Worm (Caenorhabditis elegans) whole organism, L4 larva: Measurements from ENCODE around the gene gpd-2.
A peak's percentile ranks its signal among the peaks of the same experiment; 100 is the strongest.

Experiments used
- F26F4.8 ChIP-seq: fragments of 200-800 bp; sonication (Bioruptor generic); conservative IDR thresholded peaks from 2 replicates; pipeline ENCODE4 v1.3.6; 2022; ENCODE audit warnings: missing genetic modification characterization, missing compliant biosample characterization
- F44E2.7 ChIP-seq: fragments of 200-800 bp; sonication (Bioruptor generic); IDR thresholded peaks from 2 replicates; pipeline ENCODE4 v2.1.2; 2022; ENCODE audit warnings: missing genetic modification characterization, missing compliant biosample characterization
- F49E8.2 ChIP-seq: sonication (generic microtip); optimal IDR thresholded peaks from 2 replicates; lab custom pipeline; 2016; ENCODE audit warnings: missing compliant biosample characterization, mild to moderate bottlenecking, missing genetic modification characterization, borderline replicate concordance
- R02D3.7 ChIP-seq: fragments of 150-350 bp; sonication (generic microtip); optimal IDR thresholded peaks from 3 replicates; lab custom pipeline; 2014; ENCODE audit warnings: missing biosample characterization, missing genetic modification characterization
- T20F7.1 ChIP-seq: fragments of 200-800 bp; sonication (Bioruptor generic); optimal IDR thresholded peaks from 2 replicates; lab custom pipeline; 2018; ENCODE audit warnings: mild to moderate bottlenecking, missing genetic modification characterization, missing compliant biosample characterization
- Y105C5A.15 ChIP-seq: fragments of 200-800 bp; sonication (Bioruptor generic); IDR thresholded peaks from 2 replicates; pipeline ENCODE4 v1.3.6; 2022; ENCODE audit warnings: missing genetic modification characterization, missing compliant biosample characterization
- ZK337.2 ChIP-seq: fragments of 200-800 bp; sonication (Bioruptor generic); IDR thresholded peaks from 2 replicates; pipeline ENCODE4 v1.3.6; 2022; ENCODE audit warnings: missing genetic modification reagents, missing genetic modification characterization, missing compliant biosample characterization
- ZK546.5 ChIP-seq, 2 experiments: sonication (generic microtip); optimal IDR thresholded peaks; 2 replicates each; lab custom pipeline; 2017; ENCODE audit warnings: missing biosample characterization in 2 of 2, missing genetic modification characterization in 2 of 2
- arid-1 ChIP-seq: fragments of 200-800 bp; sonication (Bioruptor generic); conservative IDR thresholded peaks from 2 replicates; pipeline ENCODE4 v1.3.6; 2022; ENCODE audit warnings: missing genetic modification reagents, missing genetic modification characterization, missing compliant biosample characterization
- attf-4 ChIP-seq: sonication (generic microtip); optimal IDR thresholded peaks from 3 replicates; lab custom pipeline; 2017; ENCODE audit warnings: missing biosample characterization, missing genetic modification characterization
- ceh-20 ChIP-seq: fragments of 200-800 bp; sonication (Bioruptor generic); IDR thresholded peaks from 2 replicates; pipeline ENCODE4 v1.3.6; 2022; ENCODE audit warnings: missing genetic modification reagents, missing genetic modification characterization, missing compliant biosample characterization
- ceh-44 ChIP-seq: fragments of 200-800 bp; sonication (Bioruptor generic); IDR thresholded peaks from 2 replicates; pipeline ENCODE4 v1.3.6; 2022; ENCODE audit warnings: missing genetic modification reagents, missing genetic modification characterization, missing compliant biosample characterization
- cey-2 ChIP-seq: sonication (generic microtip); optimal IDR thresholded peaks from 3 replicates; lab custom pipeline; 2017; ENCODE audit warnings: missing genetic modification characterization, mild to moderate bottlenecking, missing compliant biosample characterization, antibody characterized with exemption, borderline replicate concordance; ENCODE audit not compliant: insufficient read depth
- ctbp-1 ChIP-seq: fragments of 200-800 bp; sonication (Bioruptor generic); IDR thresholded peaks from 2 replicates; pipeline ENCODE4 v1.3.6; 2022; ENCODE audit warnings: missing genetic modification reagents, missing genetic modification characterization, missing compliant biosample characterization
- daf-16 ChIP-seq, 3 experiments: sonication (generic microtip); optimal IDR thresholded peaks; 2 replicates each; lab custom pipeline; 2016 to 2017; ENCODE audit warnings: missing genetic modification characterization in 3 of 3, missing genetic modification reagents in 3 of 3, mild to moderate bottlenecking in 2 of 3, missing compliant biosample characterization in 2 of 3, missing biosample characterization in 1 of 3, moderate library complexity in 1 of 3
- daf-19 ChIP-seq: fragments of 200-800 bp; sonication (Bioruptor generic); conservative IDR thresholded peaks from 2 replicates; pipeline ENCODE4 v1.3.6; 2022; ENCODE audit warnings: missing genetic modification characterization, missing compliant biosample characterization
- dmd-9 ChIP-seq: fragments of 200-800 bp; sonication (Bioruptor generic); IDR thresholded peaks from 2 replicates; pipeline ENCODE4 v1.3.6; 2022; ENCODE audit warnings: missing genetic modification reagents, missing genetic modification characterization, missing compliant biosample characterization
- dpl-1 ChIP-seq: fragments of 150-350 bp; optimal IDR thresholded peaks from 2 replicates; lab custom pipeline; 2014; ENCODE audit warnings: missing biosample characterization, missing genetic modification reagents, missing genetic modification characterization
- egl-27 ChIP-seq: sonication (generic microtip); optimal IDR thresholded peaks from 3 replicates; lab custom pipeline; 2017; ENCODE audit warnings: missing biosample characterization, missing genetic modification reagents, missing genetic modification characterization
- fkh-10 ChIP-seq: fragments of 150-350 bp; optimal IDR thresholded peaks from 2 replicates; lab custom pipeline; 2014; ENCODE audit warnings: missing biosample characterization, missing genetic modification reagents, missing genetic modification characterization
- gei-8 ChIP-seq: fragments of 200-800 bp; sonication (Bioruptor generic); optimal IDR thresholded peaks from 2 replicates; lab custom pipeline; 2018; ENCODE audit warnings: mild to moderate bottlenecking, missing genetic modification characterization, missing compliant biosample characterization
- hlh-30 ChIP-seq: sonication (generic microtip); optimal IDR thresholded peaks from 2 replicates; lab custom pipeline; 2017; ENCODE audit warnings: antibody characterized with exemption, mild to moderate bottlenecking, missing genetic modification characterization, missing compliant biosample characterization; ENCODE audit not compliant: insufficient read depth
- jun-1 ChIP-seq: fragments of 150-350 bp; optimal IDR thresholded peaks from 2 replicates; lab custom pipeline; 2014; ENCODE audit warnings: missing biosample characterization, missing genetic modification reagents, missing genetic modification characterization
- lin-1 ChIP-seq: fragments of 200-800 bp; sonication (Bioruptor generic); IDR thresholded peaks from 2 replicates; pipeline ENCODE4 v1.3.6; 2022; ENCODE audit warnings: missing genetic modification reagents, missing genetic modification characterization, missing compliant biosample characterization
- lin-13 ChIP-seq: fragments of 150-350 bp; optimal IDR thresholded peaks from 2 replicates; lab custom pipeline; 2014; ENCODE audit warnings: missing biosample characterization, missing genetic modification reagents, missing genetic modification characterization
- lin-29 ChIP-seq: fragments of 200-800 bp; sonication (Bioruptor generic); IDR thresholded peaks from 2 replicates; pipeline ENCODE4 v1.3.6; 2022; ENCODE audit warnings: missing genetic modification reagents, missing genetic modification characterization, missing compliant biosample characterization
- lir-3 ChIP-seq: sonication (generic microtip); optimal IDR thresholded peaks from 2 replicates; lab custom pipeline; 2016; ENCODE audit warnings: mild to moderate bottlenecking, missing genetic modification characterization, missing compliant biosample characterization
- madf-5 ChIP-seq, 2 experiments: fragments of 200-800 bp; sonication (Bioruptor generic); IDR thresholded peaks; 2 replicates each; pipeline ENCODE4 v1.3.6; 2022; ENCODE audit warnings: missing compliant biosample characterization in 2 of 2, missing genetic modification characterization in 2 of 2
- mdl-1 ChIP-seq, 2 experiments: fragments of 150-350 bp in 1 of 2; sonication (generic microtip) in 1 of 2; optimal IDR thresholded peaks; 2 replicates each; lab custom pipeline; 2014 to 2017; ENCODE audit warnings: missing biosample characterization in 2 of 2, missing genetic modification characterization in 2 of 2
- mxl-2 ChIP-seq: fragments of 200-800 bp; sonication (Bioruptor generic); conservative IDR thresholded peaks from 2 replicates; pipeline ENCODE4 v1.3.6; 2022; ENCODE audit warnings: missing genetic modification reagents, missing genetic modification characterization, missing compliant biosample characterization
- mxl-3 ChIP-seq: fragments of 200-800 bp; sonication (Bioruptor generic); optimal IDR thresholded peaks from 2 replicates; lab custom pipeline; 2018; ENCODE audit warnings: mild to moderate bottlenecking, missing genetic modification characterization, missing compliant biosample characterization
- nhr-10 ChIP-seq: fragments of 150-350 bp; optimal IDR thresholded peaks from 2 replicates; lab custom pipeline; 2014; ENCODE audit warnings: missing biosample characterization, missing genetic modification characterization
- nhr-102 ChIP-seq: sonication (generic microtip); optimal IDR thresholded peaks from 2 replicates; lab custom pipeline; 2016; ENCODE audit warnings: mild to moderate bottlenecking, missing genetic modification characterization, moderate library complexity, missing compliant biosample characterization
- nhr-11 ChIP-seq: fragments of 150-350 bp; optimal IDR thresholded peaks from 2 replicates; lab custom pipeline; 2014; ENCODE audit warnings: missing biosample characterization, missing genetic modification characterization
- nhr-237 ChIP-seq: sonication (generic microtip); optimal IDR thresholded peaks from 2 replicates; lab custom pipeline; 2017; ENCODE audit warnings: missing biosample characterization, missing genetic modification characterization
- nhr-28 ChIP-seq: fragments of 150-350 bp; optimal IDR thresholded peaks from 2 replicates; lab custom pipeline; 2014; ENCODE audit warnings: missing biosample characterization, missing genetic modification characterization
- nhr-41 ChIP-seq: fragments of 200-800 bp; sonication (Bioruptor generic); IDR thresholded peaks from 2 replicates; pipeline ENCODE4 v1.3.6; 2022; ENCODE audit warnings: missing genetic modification reagents, missing genetic modification characterization, missing compliant biosample characterization
- nhr-6 ChIP-seq: fragments of 150-350 bp; optimal IDR thresholded peaks from 2 replicates; lab custom pipeline; 2014; ENCODE audit warnings: missing biosample characterization, missing genetic modification characterization
- nhr-76 ChIP-seq: fragments of 150-350 bp; optimal IDR thresholded peaks from 2 replicates; lab custom pipeline; 2014; ENCODE audit warnings: missing biosample characterization, missing genetic modification characterization
- php-3 ChIP-seq: fragments of 200-800 bp; sonication (Bioruptor generic); IDR thresholded peaks from 2 replicates; pipeline ENCODE4 v1.3.6; 2022; ENCODE audit warnings: missing genetic modification reagents, missing genetic modification characterization, missing compliant biosample characterization
- pqm-1 ChIP-seq: sonication (generic microtip); optimal IDR thresholded peaks from 2 replicates; lab custom pipeline; 2017; ENCODE audit warnings: missing biosample characterization, missing genetic modification characterization
- rbr-2 ChIP-seq: sonication (generic microtip); optimal IDR thresholded peaks from 2 replicates; lab custom pipeline; 2016; ENCODE audit warnings: missing genotype, missing genetic modification characterization, missing compliant biosample characterization
- sdz-12 ChIP-seq: fragments of 200-800 bp; sonication (Bioruptor generic); optimal IDR thresholded peaks from 2 replicates; lab custom pipeline; 2018; ENCODE audit warnings: mild to moderate bottlenecking, missing genetic modification characterization, missing compliant biosample characterization
- set-16 ChIP-seq: fragments of 200-800 bp; sonication (Bioruptor generic); IDR thresholded peaks from 2 replicates; pipeline ENCODE4 v1.3.6; 2022; ENCODE audit warnings: missing genetic modification reagents, missing genetic modification characterization, missing compliant biosample characterization
- skn-1 ChIP-seq: fragments of 150-350 bp; optimal IDR thresholded peaks from 2 replicates; lab custom pipeline; 2014; ENCODE audit warnings: missing biosample characterization, missing genetic modification characterization
- snpc-4 ChIP-seq: fragments of 150-350 bp; optimal IDR thresholded peaks from 2 replicates; lab custom pipeline; 2014; ENCODE audit warnings: missing biosample characterization, missing genetic modification characterization
- spr-3 ChIP-seq: fragments of 200-800 bp; sonication (Bioruptor generic); optimal IDR thresholded peaks from 2 replicates; lab custom pipeline; 2018; ENCODE audit warnings: mild to moderate bottlenecking, missing genetic modification characterization, missing compliant biosample characterization
- tra-1 ChIP-seq: fragments of 200-800 bp; sonication (Bioruptor generic); IDR thresholded peaks from 2 replicates; pipeline ENCODE4 v1.3.6; 2022; ENCODE audit warnings: missing genetic modification reagents, missing genetic modification characterization, missing compliant biosample characterization
- unc-130 ChIP-seq: sonication (generic microtip); optimal IDR thresholded peaks from 2 replicates; lab custom pipeline; 2016; ENCODE audit warnings: missing genetic modification reagents, missing genetic modification characterization, missing compliant biosample characterization
- unc-39 ChIP-seq: sonication (generic microtip); optimal IDR thresholded peaks from 2 replicates; lab custom pipeline; 2017; ENCODE audit warnings: missing biosample characterization, missing genetic modification characterization
- zfp-3 ChIP-seq: fragments of 200-800 bp; sonication (Bioruptor generic); conservative IDR thresholded peaks from 2 replicates; pipeline ENCODE4 v1.3.6; 2022; ENCODE audit warnings: missing genetic modification reagents, missing genetic modification characterization, missing compliant biosample characterization
- ztf-11 ChIP-seq: fragments of 150-350 bp; optimal IDR thresholded peaks from 2 replicates; lab custom pipeline; 2014; ENCODE audit warnings: missing biosample characterization, missing genetic modification characterization

gpd-2 gene

DNA sequence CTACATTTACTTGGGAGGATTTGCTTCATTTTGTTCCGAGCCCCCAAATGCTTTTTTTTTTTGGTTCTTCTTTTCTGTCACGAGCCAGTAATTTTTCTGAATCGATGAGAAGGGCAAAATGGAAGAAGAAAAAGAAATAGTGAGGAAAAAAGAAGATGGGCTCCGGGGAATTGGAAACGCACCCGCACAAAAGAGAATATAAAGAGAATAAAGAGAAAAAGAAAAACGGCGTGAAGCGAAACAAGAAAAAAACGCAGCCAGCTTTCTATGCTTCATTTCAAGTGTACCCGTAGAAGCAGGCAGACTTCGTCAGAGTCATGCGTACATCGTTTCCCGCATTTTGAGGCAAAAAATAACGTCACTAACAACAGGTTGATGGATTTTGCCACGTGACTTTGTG lies 3.4 kb downstream of the gpd-2 start (continued):
- TF ChIP-seq F49E8.2 (no peak), mxl-3 (GFP tag; lab: Kevin White, UChicago) (no peak), pqm-1 (tag; lab: Kevin White, UChicago) (no peak), F26F4.8 (GFP tag; lab: Robert Waterston, UW) (no peak), ZK337.2 (GFP tag; lab: Robert Waterston, UW) (0 out of 2 replicates have a peak, but pooled peaks have one; percentile 15), daf-19 (no peak), sdz-12 (GFP tag; lab: Kevin White, UChicago) (no peak), ceh-44 (GFP tag; lab: Robert Waterston, UW) (no peak), daf-16 (GFP tag; optimal IDR thresholded peaks at IDR 0.05; lab: Kevin White, UChicago) (no peak), daf-16 (tag; optimal IDR thresholded peaks at IDR 0.05; lab: Kevin White, UChicago) (no peak), ceh-20 (GFP tag; lab: Robert Waterston, UW) (0 out of 2 replicates have a peak, but pooled peaks have one; percentile 36), egl-27 (tag; lab: Kevin White, UChicago) (no peak), nhr-41 (GFP tag; lab: Robert Waterston, UW) (no peak), nhr-11 (no peak), lin-13 (GFP tag; lab: Kevin White, UChicago) (peak; percentile 3), set-16 (GFP tag; lab: Robert Waterston, UW) (no peak), lin-29 (GFP tag; lab: Robert Waterston, UW) (no peak), nhr-102 (tag; lab: Kevin White, UChicago) (no peak), arid-1 (GFP tag; lab: Robert Waterston, UW) (no peak), spr-3 (GFP tag; lab: Kevin White, UChicago) (no peak), unc-130 (GFP tag; lab: Kevin White, UChicago) (no peak), T20F7.1 (GFP tag; lab: Kevin White, UChicago) (no peak), nhr-6 (no peak), jun-1 (tag; lab: Kevin White, UChicago) (no peak), F44E2.7 (no peak), cey-2 (tag; lab: Kevin White, UChicago) (no peak), R02D3.7 (tag; lab: Kevin White, UChicago) (no peak), ztf-11 (tag; lab: Kevin White, UChicago) (no peak), snpc-4 (tag; lab: Kevin White, UChicago) (no peak), fkh-10 (GFP tag; lab: Kevin White, UChicago) (peak; percentile 79), mxl-2 (GFP tag; lab: Robert Waterston, UW) (no peak), nhr-76 (tag; lab: Kevin White, UChicago) (no peak), gei-8 (GFP tag; lab: Kevin White, UChicago) (no peak), hlh-30 (peak; percentile 83), tra-1 (GFP tag; lab: Robert Waterston, UW) (no peak), rbr-2 (tag; lab: Kevin White, UChicago) (peak; percentile 6), lir-3 (tag; lab: Kevin White, UChicago) (no peak), dmd-9 (GFP tag; lab: Robert Waterston, UW) (no peak), skn-1 (no peak), ZK546.5 (tag; optimal IDR thresholded peaks at IDR 0.05; lab: Kevin White, UChicago) (no peak), madf-5 (GFP tag; IDR thresholded peaks at IDR 0.05; lab: Robert Waterston, UW) (no peak), nhr-237 (tag; lab: Kevin White, UChicago) (no peak), lin-1 (no peak), attf-4 (tag; lab: Kevin White, UChicago) (no peak), nhr-10 (tag; lab: Kevin White, UChicago) (no peak), unc-39 (no peak), mdl-1 (tag; optimal IDR thresholded peaks at IDR 0.05; lab: Kevin White, UChicago) (peak in 1 of 2 experiments; percentile 64), php-3 (GFP tag; lab: Robert Waterston, UW) (no peak), zfp-3 (GFP tag; lab: Robert Waterston, UW) (no peak), Y105C5A.15 (GFP tag; lab: Robert Waterston, UW) (no peak), dpl-1 (GFP tag; lab: Kevin White, UChicago) (no peak), nhr-28 (no peak), ctbp-1 (GFP tag; lab: Robert Waterston, UW) (no peak; the same call in 1 of the 2 replicates)
